Worm (Caenorhabditis elegans) whole organism, mixed stage, embryonic: ENCODE measurements around the gene him-5.

Experiments
- M03D4.4 ChIP-seq: sonication (generic microtip); optimal IDR thresholded peaks from 2 replicates; lab custom pipeline; 2017; ENCODE audit warnings: mild to moderate bottlenecking, missing genetic modification characterization, missing compliant biosample characterization
- bed-3 ChIP-seq: fragments of 200-800 bp; sonication (Bioruptor generic); optimal IDR thresholded peaks from 3 replicates; lab custom pipeline; 2018; ENCODE audit warnings: mild to moderate bottlenecking, missing genetic modification characterization, moderate library complexity, missing compliant biosample characterization
- blmp-1 ChIP-seq: fragments of 150-350 bp; optimal IDR thresholded peaks from 2 replicates; lab custom pipeline; 2014; ENCODE audit warnings: missing biosample characterization, missing genetic modification characterization
- ceh-39 ChIP-seq: fragments of 150-350 bp; optimal IDR thresholded peaks from 2 replicates; lab custom pipeline; 2014; ENCODE audit warnings: missing biosample characterization, missing genetic modification characterization
- ceh-43 ChIP-seq: fragments of 200-800 bp; sonication (Bioruptor generic); optimal IDR thresholded peaks from 2 replicates; lab custom pipeline; 2018; ENCODE audit warnings: mild to moderate bottlenecking, missing genetic modification characterization, moderate library complexity, missing compliant biosample characterization
- ceh-83 ChIP-seq: fragments of 200-800 bp; sonication (Bioruptor generic); optimal IDR thresholded peaks from 2 replicates; lab custom pipeline; 2018; ENCODE audit warnings: mild to moderate bottlenecking, missing genetic modification characterization, missing compliant biosample characterization
- ces-1 ChIP-seq: fragments of 150-350 bp; optimal IDR thresholded peaks from 2 replicates; lab custom pipeline; 2014; ENCODE audit warnings: missing biosample characterization, missing genetic modification reagents, missing genetic modification characterization
- cnd-1 ChIP-seq: fragments of 200-800 bp; sonication (Bioruptor generic); optimal IDR thresholded peaks from 2 replicates; lab custom pipeline; 2018; ENCODE audit warnings: mild to moderate bottlenecking, missing genetic modification characterization, missing compliant biosample characterization
- elt-1 ChIP-seq: sonication (generic microtip); optimal IDR thresholded peaks from 2 replicates; lab custom pipeline; 2017; ENCODE audit warnings: missing genetic modification characterization, mild to moderate bottlenecking, missing compliant biosample characterization, antibody characterized with exemption, moderate library complexity, borderline replicate concordance; ENCODE audit not compliant: insufficient read depth
- elt-3 ChIP-seq: fragments of 150-350 bp; optimal IDR thresholded peaks from 2 replicates; lab custom pipeline; 2014; ENCODE audit warnings: missing biosample characterization, missing genetic modification characterization
- flh-1 ChIP-seq: fragments of 200-800 bp; sonication (Bioruptor generic); optimal IDR thresholded peaks from 2 replicates; lab custom pipeline; 2018; ENCODE audit warnings: mild to moderate bottlenecking, missing genetic modification characterization, moderate library complexity, missing compliant biosample characterization
- ham-2 ChIP-seq: fragments of 200-800 bp; sonication (Bioruptor generic); optimal IDR thresholded peaks from 2 replicates; lab custom pipeline; 2018; ENCODE audit warnings: mild to moderate bottlenecking, missing genetic modification characterization, missing compliant biosample characterization
- hlh-1 ChIP-seq: fragments of 150-350 bp; optimal IDR thresholded peaks from 2 replicates; lab custom pipeline; 2014; ENCODE audit warnings: missing biosample characterization, missing genetic modification reagents, missing genetic modification characterization
- lin-13 ChIP-seq: fragments of 150-350 bp; optimal IDR thresholded peaks from 2 replicates; lab custom pipeline; 2014; ENCODE audit warnings: missing biosample characterization, missing genetic modification characterization
- lin-32 ChIP-seq: fragments of 200-800 bp; sonication (Bioruptor generic); optimal IDR thresholded peaks from 2 replicates; lab custom pipeline; 2018; ENCODE audit warnings: mild to moderate bottlenecking, missing genetic modification characterization, missing compliant biosample characterization
- lsy-2 ChIP-seq: fragments of 150-350 bp; optimal IDR thresholded peaks from 2 replicates; lab custom pipeline; 2014; ENCODE audit warnings: missing biosample characterization, missing genetic modification characterization
- mab-5 ChIP-seq: fragments of 150-350 bp; optimal IDR thresholded peaks from 2 replicates; lab custom pipeline; 2014; ENCODE audit warnings: missing biosample characterization, missing genetic modification characterization
- mep-1 ChIP-seq: fragments of 150-350 bp; optimal IDR thresholded peaks from 2 replicates; lab custom pipeline; 2017; ENCODE audit warnings: missing biosample characterization, missing genetic modification reagents, missing genetic modification characterization, inconsistent platforms
- mls-2 ChIP-seq: sonication (generic microtip); optimal IDR thresholded peaks from 2 replicates; lab custom pipeline; 2016; ENCODE audit warnings: mild to moderate bottlenecking, missing genetic modification characterization, moderate library complexity, missing compliant biosample characterization
- nhr-12 ChIP-seq: fragments of 150-350 bp; optimal IDR thresholded peaks from 2 replicates; lab custom pipeline; 2014; ENCODE audit warnings: missing biosample characterization, missing genetic modification characterization
- nhr-2 ChIP-seq: fragments of 150-350 bp; optimal IDR thresholded peaks from 2 replicates; lab custom pipeline; 2014; ENCODE audit warnings: missing biosample characterization, missing genetic modification characterization
- nhr-237 ChIP-seq: fragments of 150-350 bp; optimal IDR thresholded peaks from 2 replicates; lab custom pipeline; 2014; ENCODE audit warnings: missing biosample characterization, missing genetic modification characterization
- nhr-28 ChIP-seq: fragments of 150-350 bp; optimal IDR thresholded peaks from 2 replicates; lab custom pipeline; 2014; ENCODE audit warnings: missing biosample characterization, missing genetic modification characterization
- sem-2 ChIP-seq: fragments of 200-800 bp; sonication (Bioruptor generic); optimal IDR thresholded peaks from 2 replicates; lab custom pipeline; 2018; ENCODE audit warnings: mild to moderate bottlenecking, missing genetic modification characterization, missing compliant biosample characterization
- snpc-4 ChIP-seq: fragments of 150-350 bp; optimal IDR thresholded peaks from 2 replicates; lab custom pipeline; 2014; ENCODE audit warnings: missing biosample characterization, missing genetic modification characterization
- sptf-1 ChIP-seq: sonication (generic microtip); optimal IDR thresholded peaks from 2 replicates; lab custom pipeline; 2017; ENCODE audit warnings: mild to moderate bottlenecking, missing genetic modification characterization, moderate library complexity, missing compliant biosample characterization
- tbx-8 ChIP-seq: fragments of 200-800 bp; sonication (Bioruptor generic); optimal IDR thresholded peaks from 2 replicates; lab custom pipeline; 2018; ENCODE audit warnings: mild to moderate bottlenecking, missing genetic modification characterization, moderate library complexity, missing compliant biosample characterization
- unc-120 ChIP-seq: sonication (generic microtip); optimal IDR thresholded peaks from 2 replicates; lab custom pipeline; 2017; ENCODE audit warnings: missing genetic modification characterization, missing compliant biosample characterization; ENCODE audit not compliant: poor library complexity, severe bottlenecking
- unc-39 ChIP-seq: fragments of 150-350 bp; optimal IDR thresholded peaks from 2 replicates; lab custom pipeline; 2014; ENCODE audit warnings: missing biosample characterization, missing genetic modification characterization
- unc-62 ChIP-seq: fragments of 150-350 bp; optimal IDR thresholded peaks from 2 replicates; lab custom pipeline; 2014; ENCODE audit warnings: missing biosample characterization, missing genetic modification reagents, missing genetic modification characterization
- zip-8 ChIP-seq: fragments of 150-350 bp; optimal IDR thresholded peaks from 2 replicates; lab custom pipeline; 2014; ENCODE audit warnings: missing biosample characterization, missing genetic modification characterization
- ztf-11 ChIP-seq: fragments of 150-350 bp; optimal IDR thresholded peaks from 2 replicates; lab custom pipeline; 2014; ENCODE audit warnings: missing biosample characterization, missing genetic modification characterization

Gene him-5

DNA sequence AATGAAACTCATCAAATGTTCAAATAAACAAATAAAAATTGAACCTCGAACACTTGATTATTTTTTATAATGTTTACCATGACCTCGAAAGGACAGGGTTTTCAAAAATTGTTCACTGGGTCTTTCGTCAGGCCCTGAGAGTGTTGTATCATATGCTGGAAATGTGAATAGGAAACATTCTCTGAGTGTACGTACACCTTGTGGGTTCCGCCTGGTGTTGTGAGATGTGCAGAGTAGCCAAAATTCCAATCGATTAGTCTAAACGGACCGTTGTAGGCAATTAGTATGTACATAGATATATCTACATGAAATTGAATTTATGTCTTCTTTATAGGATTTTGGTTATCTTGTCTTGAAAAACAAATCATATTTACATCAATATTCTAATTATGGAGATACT lies 4.3 kb downstream of the him-5 start:
- TF ChIP-seq elt-1 (no peak), unc-39 (tag; lab: Kevin White, UChicago) (no peak), nhr-28 (no peak), snpc-4 (tag; lab: Kevin White, UChicago) (no peak), ceh-83 (GFP tag; lab: Kevin White, UChicago) (no peak), mep-1 (tag; lab: Kevin White, UChicago) (no peak), nhr-237 (tag; lab: Kevin White, UChicago) (no peak), nhr-2 (tag; lab: Kevin White, UChicago) (no peak), mab-5 (tag; lab: Kevin White, UChicago) (no peak), ham-2 (GFP tag; lab: Kevin White, UChicago) (no peak), blmp-1 (no peak), ceh-43 (GFP tag; lab: Kevin White, UChicago) (no peak), flh-1 (GFP tag; lab: Kevin White, UChicago) (no peak), lin-32 (GFP tag; lab: Kevin White, UChicago) (no peak), bed-3 (no peak), ztf-11 (no peak), lin-13 (tag; lab: Kevin White, UChicago) (no peak), unc-120 (tag; lab: Kevin White, UChicago) (no peak)

DNA sequence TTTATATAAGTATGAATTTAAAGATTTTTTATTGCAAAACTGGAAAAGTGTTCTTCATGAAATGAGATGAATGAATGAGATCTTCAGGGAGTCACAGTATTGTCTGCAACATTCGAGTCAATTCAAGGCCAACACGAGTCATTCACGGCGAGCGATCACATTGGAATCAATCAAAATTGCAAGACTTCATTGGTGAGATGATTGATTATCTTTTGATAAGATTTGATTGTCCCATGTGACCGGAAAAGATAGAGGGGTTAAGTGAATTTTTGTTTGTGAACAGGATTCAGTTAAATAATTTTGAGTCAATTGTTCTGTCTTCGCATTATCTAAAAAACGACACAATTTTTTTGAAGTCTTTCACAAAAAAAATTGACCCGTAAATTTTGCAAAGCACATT lies 4.7 kb downstream of the him-5 start:
- peak; percentile 26 for TF ChIP-seq unc-62 (GFP tag; lab: Kevin White, UChicago)
- TF ChIP-seq ces-1: no peak

DNA sequence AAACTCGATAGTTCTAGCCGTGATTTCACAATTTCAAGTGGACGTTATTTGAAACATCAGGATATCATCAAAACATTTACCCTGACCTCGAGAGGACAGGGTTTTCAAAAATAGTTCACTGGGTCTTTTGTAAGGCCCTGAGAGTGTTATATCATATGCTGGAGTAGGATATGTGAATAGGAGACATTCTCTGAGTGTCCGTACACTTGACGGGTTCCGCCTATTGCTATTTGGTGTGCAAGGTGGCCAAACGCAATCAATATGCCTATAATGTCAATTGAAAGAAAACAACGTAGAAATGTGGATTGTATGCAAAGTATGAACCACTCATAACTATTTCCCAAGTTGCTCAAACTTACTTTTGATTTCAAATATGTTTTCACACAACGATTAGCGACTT lies 7.1 kb downstream of the him-5 start:
- no peak for TF ChIP-seq blmp-1
- no peak for TF ChIP-seq sptf-1 (tag; lab: Kevin White, UChicago)
- no peak for TF ChIP-seq zip-8 (tag; lab: Kevin White, UChicago)
- TF ChIP-seq nhr-2 (tag; lab: Kevin White, UChicago): no peak
- no peak for TF ChIP-seq elt-3 (tag; lab: Kevin White, UChicago)
- TF ChIP-seq, all 35 proteins: peak for 0

DNA sequence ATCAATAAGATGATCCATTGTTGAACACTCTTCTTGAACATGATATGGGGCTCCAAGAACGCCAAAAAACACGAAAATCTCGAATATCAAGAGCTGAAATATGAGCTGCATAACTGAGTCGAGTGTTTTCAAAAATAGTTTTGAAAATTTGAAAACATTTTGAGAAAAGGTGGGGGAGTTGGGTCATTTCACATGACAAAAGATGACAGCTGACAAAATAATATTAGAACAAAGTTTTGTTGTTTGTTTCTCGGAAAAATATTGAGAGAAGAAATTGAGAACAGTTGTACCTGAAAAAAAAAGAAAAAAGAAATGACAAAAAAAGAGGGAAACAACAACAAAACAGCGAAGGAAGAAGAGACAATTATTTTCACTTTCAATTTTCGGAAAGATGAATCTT lies 8.3 kb downstream of the him-5 start, which contains the start of the genes D1086.2 and D1086.1:
D1086.2 (minus strand) TSS at position 150 of the 400 bp plus-strand sequence.
D1086.1 (plus strand) TSS at position 340 of the 400 bp plus-strand sequence.
- no peak for TF ChIP-seq unc-39 (tag; lab: Kevin White, UChicago)
- TF ChIP-seq elt-3 (tag; lab: Kevin White, UChicago): no peak
- no peak for TF ChIP-seq nhr-12 (tag; lab: Kevin White, UChicago)
- TF ChIP-seq cnd-1 (tag; lab: Kevin White, UChicago): no peak
- TF ChIP-seq ceh-83 (GFP tag; lab: Kevin White, UChicago): no peak
- no peak for TF ChIP-seq ces-1
- no peak for TF ChIP-seq M03D4.4 (tag; lab: Kevin White, UChicago)

DNA sequence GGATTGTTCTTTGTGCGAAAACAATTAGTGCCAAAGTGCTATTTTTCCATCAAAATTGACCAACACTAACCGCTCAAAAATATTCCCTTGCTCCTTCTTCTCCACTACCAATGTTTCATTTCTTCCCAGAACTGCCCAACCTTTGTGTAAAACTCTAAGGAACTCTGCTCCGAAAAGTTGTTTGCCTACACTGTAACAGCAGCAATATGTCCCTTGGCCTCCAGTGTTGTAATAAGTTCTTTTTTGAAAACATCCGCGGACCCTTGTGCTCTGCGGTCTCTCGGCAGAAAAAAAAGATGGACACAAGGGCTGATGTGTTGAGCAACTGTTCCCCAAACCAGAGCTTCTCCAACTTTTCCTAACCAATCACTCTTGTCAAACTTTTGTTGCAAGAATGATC lies 10.7 kb downstream of the him-5 start, which contains the start of gene D1086.12:
D1086.12 (plus strand) TSS at position 301 of the 400 bp plus-strand sequence.
- TF ChIP-seq hlh-1: peak; percentile 90
- TF ChIP-seq nhr-12 (tag; lab: Kevin White, UChicago): no peak

DNA sequence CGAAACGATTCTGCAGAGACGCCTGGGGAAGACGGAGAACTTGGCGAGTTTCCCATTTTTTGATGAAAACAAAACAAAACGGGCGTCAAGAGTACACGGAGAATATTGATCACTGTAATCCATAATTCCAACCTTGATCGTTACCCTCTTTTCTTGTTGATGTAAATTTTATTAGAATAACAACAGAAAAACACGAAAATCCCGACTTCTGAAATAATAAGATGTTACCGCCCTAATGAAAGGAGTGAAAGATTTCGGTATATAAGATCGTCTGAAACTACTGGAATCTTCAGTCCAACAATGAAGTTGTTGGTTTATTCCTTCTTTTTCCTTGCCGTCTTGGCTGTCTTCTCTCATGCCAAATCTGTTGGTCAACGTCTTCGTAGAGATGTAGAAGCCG lies 13.7 kb downstream of the him-5 start, which contains the start of gene D1086.9:
D1086.9 (plus strand) TSS at position 301 of the 400 bp plus-strand sequence.
- TF ChIP-seq ztf-11 (no peak), nhr-237 (tag; lab: Kevin White, UChicago) (no peak), unc-39 (tag; lab: Kevin White, UChicago) (no peak), nhr-12 (tag; lab: Kevin White, UChicago) (no peak), ham-2 (GFP tag; lab: Kevin White, UChicago) (no peak), elt-1 (no peak), sem-2 (GFP tag; lab: Kevin White, UChicago) (no peak)

DNA sequence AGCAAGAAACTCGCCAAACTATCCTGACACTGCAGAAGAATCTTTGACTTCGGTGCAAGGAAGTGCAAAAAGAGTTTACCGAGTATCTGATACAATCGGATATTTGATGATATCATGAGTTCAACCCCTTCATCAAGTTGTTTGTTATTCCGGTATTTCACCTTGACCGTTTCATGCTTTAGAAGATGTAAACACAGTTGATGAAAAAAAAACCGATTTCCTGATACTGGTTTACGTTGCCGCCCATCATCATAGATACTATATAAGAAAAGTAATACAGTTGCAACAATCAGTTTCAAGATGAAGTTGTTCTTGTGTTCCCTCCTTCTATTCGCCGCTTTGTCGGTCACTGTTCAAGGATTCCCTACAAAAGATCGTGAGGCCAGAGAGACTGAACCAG lies 17.3 kb downstream of the him-5 start, which contains the start of gene H39E23.3:
H39E23.3 (plus strand) TSS at position 301 of the 400 bp plus-strand sequence.
- TF ChIP-seq ces-1 (no peak), mep-1 (tag; lab: Kevin White, UChicago) (no peak), ham-2 (GFP tag; lab: Kevin White, UChicago) (no peak), tbx-8 (no peak), mls-2 (tag; lab: Kevin White, UChicago) (no peak), unc-120 (tag; lab: Kevin White, UChicago) (no peak), cnd-1 (tag; lab: Kevin White, UChicago) (no peak), nhr-2 (tag; lab: Kevin White, UChicago) (no peak), nhr-237 (tag; lab: Kevin White, UChicago) (no peak), elt-3 (tag; lab: Kevin White, UChicago) (no peak), lin-32 (GFP tag; lab: Kevin White, UChicago) (no peak), lsy-2 (tag; lab: Kevin White, UChicago) (no peak), ceh-83 (GFP tag; lab: Kevin White, UChicago) (no peak), blmp-1 (no peak), lin-13 (tag; lab: Kevin White, UChicago) (no peak), bed-3 (no peak), ceh-39 (tag; lab: Kevin White, UChicago) (no peak), nhr-12 (tag; lab: Kevin White, UChicago) (no peak), sem-2 (GFP tag; lab: Kevin White, UChicago) (no peak)
